Fruit fly (Drosophila melanogaster): ENCODE results near the gene cno.

DNA sequence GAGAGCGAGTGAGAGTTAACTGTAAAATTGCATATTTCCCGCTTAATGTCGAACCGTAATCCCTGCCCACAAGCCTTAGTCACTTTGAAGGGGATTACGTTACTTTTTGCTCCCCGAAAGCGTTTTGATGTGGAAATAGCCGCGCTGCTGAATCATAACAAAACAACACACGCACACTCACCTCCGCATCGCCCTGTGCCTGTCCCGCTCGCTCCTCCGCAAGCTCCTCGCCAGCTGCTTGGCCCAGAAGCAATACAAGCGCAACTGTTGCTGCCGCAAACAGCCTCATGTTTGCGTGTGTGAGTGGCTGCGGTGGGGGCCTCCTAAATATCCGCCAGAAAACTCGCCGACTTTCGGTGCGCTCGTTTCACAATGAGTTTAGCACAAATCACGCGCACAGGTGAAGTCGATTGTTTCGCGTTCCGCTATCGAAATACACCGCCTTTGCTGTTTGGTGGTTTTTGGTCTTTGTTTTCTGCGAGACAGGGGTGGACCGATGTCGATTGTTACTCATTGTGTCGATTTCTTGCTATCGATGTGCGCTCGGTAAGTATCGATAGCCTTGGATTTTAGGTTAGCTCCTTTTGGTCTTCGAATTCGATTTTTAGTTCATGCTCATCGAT, 34.1 kb upstream of the cno start, which contains the start of gene CtsF:
- TF ChIP-seq CG11902 (GFP tag; optimal IDR thresholded peaks at IDR 0.05) (no peak), Eip78C (GFP tag) (peak; percentile 19), CG3032 (tag; optimal IDR thresholded peaks at IDR 0.05) (peak; percentile 6), CG3919 (GFP tag; optimal IDR thresholded peaks at IDR 0.05) (no peak), CG34406 (GFP tag; optimal IDR thresholded peaks at IDR 0.05) (no peak), cyc (GFP tag; optimal IDR thresholded peaks at IDR 0.05) (no peak), CG6276 (GFP tag; optimal IDR thresholded peaks at IDR 0.05) (no peak)
